Fruit fly (Drosophila melanogaster): ENCODE measurements around the gene RnpS1.

RnpS1 gene

dm6 chr3R:9546808-9547381 lies 4.9 kb upstream of the RnpS1 start:
- 0 out of 2 replicates have a peak, but pooled peaks have one; percentile 33 for TF ChIP-seq CG17612 (GFP tag; IDR thresholded peaks at IDR 0.05)
- 0 out of 3 replicates have a peak, but pooled peaks have one; percentile 41 for TF ChIP-seq ase (GFP tag; IDR thresholded peaks at IDR 0.05)
- no peak for TF ChIP-seq Fer1 (GFP tag; optimal IDR thresholded peaks at IDR 0.05)
- TF ChIP-seq CG11504 (tag; optimal IDR thresholded peaks at IDR 0.05), result no peak
- 0 out of 2 replicates have a peak, but pooled peaks have one; percentile 15 for TF ChIP-seq chm (GFP tag; IDR thresholded peaks at IDR 0.05)
- TF ChIP-seq Sox102F (GFP tag; optimal IDR thresholded peaks at IDR 0.05), result no peak
- TF ChIP-seq prd (optimal IDR thresholded peaks at IDR 0.05), result no peak
- peak; percentile 39; the same call in 1 of the 3 replicates for TF ChIP-seq prd (GFP tag; IDR thresholded peaks at IDR 0.05)
- TF ChIP-seq hth (optimal IDR thresholded peaks at IDR 0.05), result no peak
- no peak for TF ChIP-seq CG9932 (GFP tag; IDR thresholded peaks at IDR 0.05)
- TF ChIP-seq CG4360 (GFP tag; IDR thresholded peaks at IDR 0.05), result peak; percentile 94
- TF ChIP-seq Spps (tag; optimal IDR thresholded peaks at IDR 0.05), result no peak
- no peak for TF ChIP-seq PHDP (tag; optimal IDR thresholded peaks at IDR 0.05)
- TF ChIP-seq gce (GFP tag; IDR thresholded peaks at IDR 0.05), result no peak
- TF ChIP-seq CG3163 (GFP tag; optimal IDR thresholded peaks at IDR 0.05), result no peak
- TF ChIP-seq Kr (GFP tag; optimal IDR thresholded peaks at IDR 0.05), result no peak
- no peak for TF ChIP-seq trh (GFP tag; optimal IDR thresholded peaks at IDR 0.05)
- no peak for TF ChIP-seq CG16815 (GFP tag; optimal IDR thresholded peaks at IDR 0.05)
- TF ChIP-seq CG12659 (GFP tag; optimal IDR thresholded peaks at IDR 0.05), result no peak
- TF ChIP-seq BtbVII (GFP tag; optimal IDR thresholded peaks at IDR 0.05), result no peak
- no peak for TF ChIP-seq CG17328 (GFP tag; IDR thresholded peaks at IDR 0.05)
- no peak for TF ChIP-seq CG3995 (GFP tag; optimal IDR thresholded peaks at IDR 0.05)
- no peak for TF ChIP-seq BEAF-32 (GFP tag; optimal IDR thresholded peaks at IDR 0.05)
- TF ChIP-seq Asciz (GFP tag; optimal IDR thresholded peaks at IDR 0.05), result no peak
- no peak for TF ChIP-seq abd-A (tag; optimal IDR thresholded peaks at IDR 0.05)
- TF ChIP-seq CG31388 (GFP tag; optimal IDR thresholded peaks at IDR 0.05), result no peak
- no peak for TF ChIP-seq CG14710 (tag; optimal IDR thresholded peaks at IDR 0.05)
- TF ChIP-seq gcm (GFP tag; optimal IDR thresholded peaks at IDR 0.05), result peak; percentile 64
- no peak for TF ChIP-seq crc (GFP tag; optimal IDR thresholded peaks at IDR 0.05)
- TF ChIP-seq CG12744 (GFP tag; optimal IDR thresholded peaks at IDR 0.05), result no peak
- 0 out of 2 replicates have a peak, but pooled peaks have one; percentile 15 for TF ChIP-seq ranshi (GFP tag; IDR thresholded peaks at IDR 0.05)
- TF ChIP-seq CG4282 (GFP tag; optimal IDR thresholded peaks at IDR 0.05), result no peak
- no peak for TF ChIP-seq cad (GFP tag; optimal IDR thresholded peaks at IDR 0.05)
- TF ChIP-seq wor (GFP tag; IDR thresholded peaks at IDR 0.05), result no peak
- TF ChIP-seq org-1 (GFP tag; optimal IDR thresholded peaks at IDR 0.05), result no peak
- TF ChIP-seq MESR4 (GFP tag; optimal IDR thresholded peaks at IDR 0.05), result no peak
- no peak for TF ChIP-seq CG7839 (tag; optimal IDR thresholded peaks at IDR 0.05)
- TF ChIP-seq Dfd (GFP tag; optimal IDR thresholded peaks at IDR 0.05), result peak in 1 of 2 experiments; percentile 62
- no peak for TF ChIP-seq ttk (GFP tag; IDR thresholded peaks at IDR 0.05)
- TF ChIP-seq CG12155 (GFP tag; optimal IDR thresholded peaks at IDR 0.05), result no peak
- TF ChIP-seq CG10209 (GFP tag; optimal IDR thresholded peaks at IDR 0.05), result no peak
- peak; percentile 70 for TF ChIP-seq Med (GFP tag)
- TF ChIP-seq jumu (GFP tag; optimal IDR thresholded peaks at IDR 0.05), result no peak
- no peak for TF ChIP-seq CG11456 (GFP tag; IDR thresholded peaks at IDR 0.05)
- TF ChIP-seq hkb (optimal IDR thresholded peaks at IDR 0.05), result no peak
- TF ChIP-seq hkb (GFP tag; IDR thresholded peaks at IDR 0.05), result no peak
- no peak for TF ChIP-seq Vsx1 (GFP tag; optimal IDR thresholded peaks at IDR 0.05)
- TF ChIP-seq eyg (GFP tag; optimal IDR thresholded peaks at IDR 0.05), result no peak
- TF ChIP-seq Drgx (GFP tag; IDR thresholded peaks at IDR 0.05), result no peak
- no peak for TF ChIP-seq CG12299 (tag; optimal IDR thresholded peaks at IDR 0.05)
- TF ChIP-seq CG9609 (GFP tag; optimal IDR thresholded peaks at IDR 0.05), result no peak
- no peak for TF ChIP-seq CG11723 (GFP tag; optimal IDR thresholded peaks at IDR 0.05)
